Fruit fly (Drosophila melanogaster) whole organism: ENCODE measurements around the gene sala.

Source experiments
- Dll ChIP-seq: fragments of >200 bp; optimal IDR thresholded peaks from 2 replicates; lab custom pipeline; 2017
- EcR ChIP-seq, 2 experiments: fragments of >200 bp; optimal IDR thresholded peaks; 2 replicates each; lab custom pipeline; 2017; ENCODE audit warnings: missing biosample characterization in 2 of 2, missing genetic modification characterization in 2 of 2, missing genetic modification reagents in 2 of 2
- pan ChIP-seq: fragments of >200 bp; optimal IDR thresholded peaks from 2 replicates; lab custom pipeline; 2017
- psq ChIP-seq: fragments of >200 bp; optimal IDR thresholded peaks from 2 replicates; lab custom pipeline; 2017

dm6 chr2L:11501427-11501968 lies 17.0 kb downstream of the sala start, which contains the start of gene spz4:
- no peak for TF ChIP-seq psq
- no peak for TF ChIP-seq EcR (GFP tag; optimal IDR thresholded peaks at IDR 0.05; lab: Kevin White, UChicago)
- TF ChIP-seq Dll, result no peak
- no peak for TF ChIP-seq pan (lab: Kevin White, UChicago)
